Worm (Caenorhabditis elegans): ENCODE data around the gene ZK856.5.

DNA sequence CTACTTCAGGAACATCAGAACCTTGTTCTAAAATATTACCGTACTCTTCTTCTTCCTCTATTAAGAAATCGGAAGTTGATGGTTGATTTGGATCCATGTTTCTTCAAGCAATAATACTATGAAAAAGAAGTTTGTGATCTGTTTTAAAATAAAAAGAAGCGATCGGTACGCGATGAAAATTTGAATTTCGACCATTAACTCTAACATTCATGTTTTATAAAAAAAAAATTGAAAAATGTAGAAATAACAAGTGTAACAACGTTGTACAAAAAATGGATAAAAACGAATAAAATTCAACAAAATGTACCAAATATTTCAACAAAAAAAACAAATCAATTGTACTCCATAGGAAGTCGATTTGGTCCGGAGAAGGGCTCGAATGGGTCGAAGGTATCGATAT lies 20.3 kb upstream of the ZK856.5 start, which contains the start of gene tftc-3:
- no peak for TF ChIP-seq T23F11.4 (GFP tag; optimal IDR thresholded peaks at IDR 0.05)
- TF ChIP-seq odd-2 (tag; optimal IDR thresholded peaks at IDR 0.05) = no peak
- TF ChIP-seq nhr-11 (tag; optimal IDR thresholded peaks at IDR 0.05) = no peak
- TF ChIP-seq fkh-10 (GFP tag; optimal IDR thresholded peaks at IDR 0.05) = no peak
- no peak for TF ChIP-seq hlh-6 (tag; optimal IDR thresholded peaks at IDR 0.05)
- TF ChIP-seq pha-4 (tag; optimal IDR thresholded peaks at IDR 0.05) = no peak
- TF ChIP-seq lin-11 (tag; optimal IDR thresholded peaks at IDR 0.05) = no peak
- TF ChIP-seq ets-4 (tag; optimal IDR thresholded peaks at IDR 0.05) = no peak
- TF ChIP-seq ama-1 (optimal IDR thresholded peaks at IDR 0.05) = no peak
- no peak for TF ChIP-seq F13H6.1 (tag; optimal IDR thresholded peaks at IDR 0.05)
- TF ChIP-seq pag-3 (tag; optimal IDR thresholded peaks at IDR 0.05; ENCODE audit: borderline replicate concordance) = no peak

Data from whole organism, late embryonic.